Worm (Caenorhabditis elegans): ENCODE measurements around the gene aqp-10.

DNA sequence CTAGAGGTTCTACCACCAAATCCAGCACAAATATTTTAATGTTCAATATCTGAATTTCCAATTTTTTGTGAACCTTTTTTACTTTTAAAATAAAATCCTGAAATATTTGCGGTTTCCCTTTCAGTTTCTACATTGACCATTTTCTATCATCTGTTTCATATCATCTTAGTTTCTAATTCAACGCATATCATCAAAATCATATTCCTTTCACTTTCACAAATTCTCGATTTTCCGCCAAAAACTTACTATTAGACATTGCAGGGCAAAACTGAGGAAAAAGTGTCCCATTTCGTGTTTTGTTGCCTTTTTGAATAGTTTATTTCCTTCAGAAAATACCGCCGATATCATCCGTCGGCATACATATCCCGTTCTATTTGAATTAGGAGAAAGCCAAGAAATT, 44.6 kb downstream of the aqp-10 start:
- TF ChIP-seq nhr-76 (tag; optimal IDR thresholded peaks at IDR 0.05) (no peak), nhr-12 (tag; optimal IDR thresholded peaks at IDR 0.05) (no peak), lin-35 (GFP tag; optimal IDR thresholded peaks at IDR 0.05) (no peak), ama-1 (optimal IDR thresholded peaks at IDR 0.05) (no peak), unc-86 (tag; optimal IDR thresholded peaks at IDR 0.05) (no peak), ets-5 (GFP tag; IDR thresholded peaks at IDR 0.05) (no peak), blmp-1 (tag; optimal IDR thresholded peaks at IDR 0.05) (peak; percentile 84), nhr-77 (tag; optimal IDR thresholded peaks at IDR 0.05) (no peak), sox-4 (tag; optimal IDR thresholded peaks at IDR 0.05) (no peak), nhr-237 (tag; optimal IDR thresholded peaks at IDR 0.05) (no peak), snpc-4 (tag; optimal IDR thresholded peaks at IDR 0.05) (no peak), zag-1 (tag; optimal IDR thresholded peaks at IDR 0.05) (no peak), ztf-11 (tag; optimal IDR thresholded peaks at IDR 0.05) (no peak), aha-1 (tag; optimal IDR thresholded peaks at IDR 0.05) (no peak)

Measured in whole organism, L1 larva.